Fruit fly (Drosophila melanogaster) whole organism, embryonic: ENCODE measurements around the gene Trf4-2.

Experiments
- Abd-B ChIP-seq: fragments of 200-800 bp; sonication (Bioruptor generic); optimal IDR thresholded peaks from 2 replicates; lab custom pipeline; 2018; ENCODE audit warnings: missing biosample characterization, mild to moderate bottlenecking, missing genetic modification characterization, moderate library complexity
- Atf-2 ChIP-seq: fragments of 200-800 bp; sonication (Bioruptor generic); optimal IDR thresholded peaks from 2 replicates; lab custom pipeline; 2016; ENCODE audit warnings: missing biosample characterization, missing genetic modification characterization
- BEAF-32 ChIP-seq: fragments of 200-800 bp; sonication (Bioruptor generic); optimal IDR thresholded peaks from 3 replicates; lab custom pipeline; 2017; ENCODE audit warnings: missing biosample characterization, missing genetic modification characterization, mild to moderate bottlenecking, moderate library complexity, missing genetic modification reagents
- BtbVII ChIP-seq: fragments of 200-800 bp; sonication (Bioruptor generic); optimal IDR thresholded peaks from 3 replicates; lab custom pipeline; 2017; ENCODE audit warnings: missing biosample characterization, mild to moderate bottlenecking, missing genetic modification characterization
- CG1024 ChIP-seq: fragments of 200-800 bp; sonication (Bioruptor generic); IDR thresholded peaks from 2 replicates; pipeline ENCODE4 v1.3.6; 2022; ENCODE audit warnings: missing biosample characterization, missing genetic modification characterization
- CG10431 ChIP-seq: fragments of 200-800 bp; sonication (Bioruptor generic); optimal IDR thresholded peaks from 3 replicates; lab custom pipeline; 2018; ENCODE audit warnings: missing biosample characterization, mild to moderate bottlenecking, missing genetic modification characterization
- CG11247 ChIP-seq: fragments of 200-800 bp; sonication (Bioruptor generic); IDR thresholded peaks from 2 replicates; pipeline ENCODE4 v1.3.6; 2022; ENCODE audit warnings: missing biosample characterization, missing genetic modification characterization
- CG12155 ChIP-seq: fragments of 200-800 bp; sonication (Bioruptor generic); optimal IDR thresholded peaks from 3 replicates; lab custom pipeline; 2016; ENCODE audit warnings: missing biosample characterization, missing genetic modification characterization
- CG12769 ChIP-seq: fragments of 200-800 bp; sonication (Bioruptor generic); optimal IDR thresholded peaks from 2 replicates; lab custom pipeline; 2019; ENCODE audit warnings: missing biosample characterization, mild to moderate bottlenecking, missing genetic modification characterization, moderate library complexity
- CG14667 ChIP-seq: fragments of 200-800 bp; sonication (Bioruptor generic); IDR thresholded peaks from 2 replicates; pipeline ENCODE4 v1.3.6; 2022; ENCODE audit warnings: missing biosample characterization, missing genetic modification characterization
- CG15601 ChIP-seq: fragments of 200-800 bp; sonication (Bioruptor generic); optimal IDR thresholded peaks from 3 replicates; lab custom pipeline; 2019; ENCODE audit warnings: missing biosample characterization, mild to moderate bottlenecking, missing genetic modification characterization, moderate library complexity
- CG17612 ChIP-seq: fragments of 200-800 bp; sonication (Bioruptor generic); IDR thresholded peaks from 2 replicates; pipeline ENCODE4 v1.3.6; 2022; ENCODE audit warnings: missing biosample characterization, missing genetic modification characterization
- CG3847 ChIP-seq: fragments of 200-800 bp; sonication (Bioruptor generic); IDR thresholded peaks from 2 replicates; pipeline ENCODE4 v1.3.6; 2022; ENCODE audit warnings: missing biosample characterization, missing genetic modification characterization
- CG4854 ChIP-seq: fragments of 200-800 bp; sonication (Bioruptor generic); optimal IDR thresholded peaks from 2 replicates; lab custom pipeline; 2016; ENCODE audit warnings: missing biosample characterization, missing genetic modification characterization, inconsistent platforms
- CG5953 ChIP-seq: fragments of 200-800 bp; sonication (Bioruptor generic); IDR thresholded peaks from 2 replicates; pipeline ENCODE4 v1.3.6; 2022; ENCODE audit warnings: missing biosample characterization, missing genetic modification characterization
- CG7556 ChIP-seq: fragments of 200-800 bp; sonication (Bioruptor generic); optimal IDR thresholded peaks from 2 replicates; lab custom pipeline; 2017; ENCODE audit warnings: missing biosample characterization, mild to moderate bottlenecking, missing genetic modification characterization
- CG8765 ChIP-seq: fragments of 200-800 bp; sonication (Bioruptor generic); IDR thresholded peaks from 2 replicates; pipeline ENCODE4 v1.3.6; 2022; ENCODE audit warnings: missing biosample characterization, missing genetic modification characterization
- CHES-1-like ChIP-seq: fragments of 200-800 bp; sonication (Bioruptor generic); optimal IDR thresholded peaks from 2 replicates; lab custom pipeline; 2016; ENCODE audit warnings: missing biosample characterization, missing genetic modification characterization
- D19A ChIP-seq: fragments of 200-800 bp; optimal IDR thresholded peaks from 3 replicates; lab custom pipeline; 2019; ENCODE audit warnings: missing biosample characterization, mild to moderate bottlenecking, missing genetic modification characterization, moderate library complexity
- D19B ChIP-seq: fragments of 200-800 bp; sonication (Bioruptor generic); optimal IDR thresholded peaks from 2 replicates; lab custom pipeline; 2017; ENCODE audit warnings: missing biosample characterization, mild to moderate bottlenecking, missing genetic modification characterization
- Deaf1 ChIP-seq: fragments of 200-800 bp; optimal IDR thresholded peaks from 3 replicates; lab custom pipeline; 2019; ENCODE audit warnings: missing biosample characterization, mild to moderate bottlenecking, missing genetic modification characterization, moderate library complexity
- Doc2 ChIP-seq: fragments of 200-800 bp; sonication (Bioruptor generic); IDR thresholded peaks from 2 replicates; pipeline ENCODE4 v1.3.6; 2022; ENCODE audit warnings: missing biosample characterization, missing genetic modification characterization
- ERR ChIP-seq: fragments of 200-800 bp; sonication (Bioruptor generic); optimal IDR thresholded peaks from 2 replicates; lab custom pipeline; 2016; ENCODE audit warnings: missing biosample characterization, missing genetic modification characterization
- Fer2 ChIP-seq: fragments of 200-800 bp; sonication (Bioruptor generic); optimal IDR thresholded peaks from 2 replicates; lab custom pipeline; 2018; ENCODE audit warnings: missing biosample characterization, mild to moderate bottlenecking, missing genetic modification characterization, moderate library complexity
- Fer3 ChIP-seq: fragments of 200-800 bp; sonication (Bioruptor generic); optimal IDR thresholded peaks from 2 replicates; lab custom pipeline; 2018; ENCODE audit warnings: missing biosample characterization, mild to moderate bottlenecking, missing genetic modification characterization, moderate library complexity
- HmgD ChIP-seq: fragments of 200-800 bp; sonication (Bioruptor generic); optimal IDR thresholded peaks from 3 replicates; lab custom pipeline; 2016; ENCODE audit warnings: missing biosample characterization, missing genetic modification characterization
- Meics ChIP-seq: fragments of 200-800 bp; sonication (Bioruptor generic); optimal IDR thresholded peaks from 2 replicates; lab custom pipeline; 2017; ENCODE audit warnings: missing biosample characterization, mild to moderate bottlenecking, missing genetic modification characterization
- Nf-YB ChIP-seq: fragments of 200-800 bp; sonication (Bioruptor generic); optimal IDR thresholded peaks from 3 replicates; lab custom pipeline; 2019; ENCODE audit warnings: missing biosample characterization, mild to moderate bottlenecking, missing genetic modification characterization, moderate library complexity
- YL-1 ChIP-seq: fragments of 200-800 bp; sonication (Bioruptor generic); optimal IDR thresholded peaks from 3 replicates; lab custom pipeline; 2017; ENCODE audit warnings: missing biosample characterization, mild to moderate bottlenecking, missing genetic modification characterization
- ara ChIP-seq: fragments of 200-800 bp; sonication (Bioruptor generic); IDR thresholded peaks from 2 replicates; pipeline ENCODE4 v1.3.6; 2022; ENCODE audit warnings: missing biosample characterization, missing genetic modification characterization
- ase ChIP-seq: fragments of 200-800 bp; sonication (Bioruptor generic); IDR thresholded peaks from 3 replicates; pipeline ENCODE4 v1.3.6; 2022; ENCODE audit warnings: missing biosample characterization, missing genetic modification characterization
- az2 ChIP-seq: fragments of 200-800 bp; sonication (Bioruptor generic); optimal IDR thresholded peaks from 3 replicates; lab custom pipeline; 2016; ENCODE audit warnings: missing biosample characterization, missing genetic modification characterization
- chinmo ChIP-seq: fragments of 200-800 bp; sonication (Bioruptor generic); IDR thresholded peaks from 4 replicates; pipeline ENCODE4 v1.3.6; 2022; ENCODE audit warnings: missing biosample characterization, missing genetic modification characterization; ENCODE audit not compliant: partially characterized antibody
- gcm ChIP-seq: fragments of 200-800 bp; sonication (Bioruptor generic); optimal IDR thresholded peaks from 2 replicates; lab custom pipeline; 2019; ENCODE audit warnings: missing biosample characterization, mild to moderate bottlenecking, missing genetic modification characterization, moderate library complexity
- gfzf ChIP-seq: fragments of 200-800 bp; sonication (Bioruptor generic); optimal IDR thresholded peaks from 2 replicates; lab custom pipeline; 2016; ENCODE audit warnings: missing biosample characterization, mild to moderate bottlenecking, missing genetic modification characterization, moderate library complexity
- grau ChIP-seq: fragments of 200-800 bp; optimal IDR thresholded peaks from 3 replicates; lab custom pipeline; 2019; ENCODE audit warnings: missing biosample characterization, mild to moderate bottlenecking, missing genetic modification characterization, moderate library complexity
- gro ChIP-seq: fragments of 200-800 bp; sonication (Bioruptor generic); optimal IDR thresholded peaks from 2 replicates; lab custom pipeline; 2016; ENCODE audit warnings: missing biosample characterization, missing genetic modification characterization
- gsb-n ChIP-seq: fragments of 200-800 bp; sonication (Bioruptor generic); optimal IDR thresholded peaks from 3 replicates; lab custom pipeline; 2018; ENCODE audit warnings: missing biosample characterization, mild to moderate bottlenecking, missing genetic modification characterization
- h ChIP-seq: fragments of >200 bp; optimal IDR thresholded peaks from 2 replicates; lab custom pipeline; 2017
- ind ChIP-seq: fragments of 200-800 bp; sonication (Bioruptor generic); optimal IDR thresholded peaks from 3 replicates; lab custom pipeline; 2016; ENCODE audit warnings: missing biosample characterization, missing genetic modification characterization
- lilli ChIP-seq: fragments of 200-800 bp; sonication (Bioruptor generic); optimal IDR thresholded peaks from 3 replicates; lab custom pipeline; 2016; ENCODE audit warnings: missing biosample characterization, missing genetic modification characterization
- oc ChIP-seq: fragments of 200-800 bp; sonication (Bioruptor generic); optimal IDR thresholded peaks from 2 replicates; lab custom pipeline; 2018; ENCODE audit warnings: missing biosample characterization, mild to moderate bottlenecking, missing genetic modification characterization, moderate library complexity
- pita ChIP-seq: fragments of 200-800 bp; sonication (Bioruptor generic); optimal IDR thresholded peaks from 2 replicates; lab custom pipeline; 2017; ENCODE audit warnings: missing biosample characterization, mild to moderate bottlenecking, missing genetic modification characterization
- pnt ChIP-seq: fragments of 200-800 bp; sonication (Bioruptor generic); optimal IDR thresholded peaks from 3 replicates; lab custom pipeline; 2016; ENCODE audit warnings: missing biosample characterization, missing genetic modification characterization
- sqz ChIP-seq: fragments of 200-800 bp; sonication (Bioruptor generic); optimal IDR thresholded peaks from 3 replicates; lab custom pipeline; 2018; ENCODE audit warnings: missing biosample characterization, mild to moderate bottlenecking, missing genetic modification characterization
- sr ChIP-seq: fragments of 200-800 bp; sonication (Bioruptor generic); IDR thresholded peaks from 3 replicates; pipeline ENCODE4 v1.3.6; 2022; ENCODE audit warnings: missing biosample characterization, missing genetic modification characterization
- stwl ChIP-seq: fragments of 200-800 bp; sonication (Bioruptor generic); optimal IDR thresholded peaks from 3 replicates; lab custom pipeline; 2018; ENCODE audit warnings: missing biosample characterization, mild to moderate bottlenecking, missing genetic modification characterization, moderate library complexity
- wor ChIP-seq: fragments of 200-800 bp; sonication (Bioruptor generic); IDR thresholded peaks from 2 replicates; pipeline ENCODE4 v1.3.6; 2022; ENCODE audit warnings: missing biosample characterization, missing genetic modification characterization
- zen2 ChIP-seq: fragments of 200-800 bp; sonication (Bioruptor generic); IDR thresholded peaks from 3 replicates; pipeline ENCODE4 v1.3.6; 2022; ENCODE audit warnings: missing biosample characterization, missing genetic modification characterization; ENCODE audit not compliant: partially characterized antibody

Trf4-2 gene

DNA sequence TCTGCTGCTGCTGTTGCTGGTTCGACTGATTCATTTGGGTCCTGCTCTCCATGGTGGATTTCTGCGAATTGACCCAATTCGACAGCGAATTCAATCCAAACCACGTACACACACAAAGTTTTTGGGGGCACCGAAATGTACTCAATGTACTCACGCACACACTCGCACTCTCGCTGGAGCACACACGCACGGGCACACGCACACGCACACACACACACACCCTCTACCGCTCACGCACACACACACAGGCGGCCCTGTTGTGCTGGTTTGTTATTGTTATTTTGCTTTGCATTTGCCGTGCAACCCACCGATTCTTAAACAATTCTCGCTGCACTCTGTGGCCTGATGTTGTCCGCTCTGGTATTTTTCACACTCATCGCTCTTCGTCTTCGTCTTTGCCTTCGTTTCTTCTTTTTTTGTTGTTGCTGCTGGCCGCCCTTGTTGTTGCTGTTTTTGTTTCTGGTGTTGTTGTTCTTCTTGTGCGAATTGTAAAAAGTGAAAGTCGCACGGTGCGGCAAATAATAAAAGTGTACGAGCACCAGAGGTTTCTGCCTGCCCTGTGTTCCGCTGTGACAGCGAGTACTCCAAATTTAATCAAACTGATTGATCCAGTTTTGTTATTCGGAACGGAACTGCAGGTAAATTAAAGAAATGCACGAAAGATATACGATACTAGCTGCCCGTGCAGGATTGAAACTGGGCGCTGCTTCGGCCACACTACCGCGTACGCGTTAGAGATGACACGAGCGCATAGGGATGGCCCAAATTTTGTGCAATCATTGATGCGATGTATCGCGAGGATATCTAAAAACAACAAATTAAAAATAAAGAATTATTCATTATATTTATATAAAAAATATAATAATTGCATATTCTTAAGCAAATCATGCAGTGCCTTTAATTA is 48.8 kb upstream of the Trf4-2 start, which contains the start of gene CG3744 (continued):
- TF ChIP-seq grau (tag; lab: Kevin White, UChicago), result peak; percentile 92
- peak; percentile 46 for TF ChIP-seq Doc2 (GFP tag; lab: Robert Waterston, UW)
- no peak for TF ChIP-seq pita (GFP tag; lab: Kevin White, UChicago)
- TF ChIP-seq CG15601, result peak; percentile 80
- TF ChIP-seq CG11247 (GFP tag; lab: Robert Waterston, UW), result peak; percentile 96
- TF ChIP-seq BEAF-32 (GFP tag; lab: Kevin White, UChicago), result peak; percentile 92
- TF ChIP-seq CG8765 (GFP tag; lab: Robert Waterston, UW), result peak; percentile 92
- no peak for TF ChIP-seq CG4854 (GFP tag; lab: Kevin White, UChicago)
- no peak for TF ChIP-seq CG12769
- no peak for TF ChIP-seq sqz (GFP tag; lab: Kevin White, UChicago)
- TF ChIP-seq CG17612 (GFP tag; lab: Robert Waterston, UW), result peak; percentile 87
- TF ChIP-seq CG1024 (GFP tag; lab: Robert Waterston, UW), result peak; percentile 85
- peak; percentile 96 for TF ChIP-seq CG3847 (GFP tag; lab: Robert Waterston, UW)
- peak; percentile 29 for TF ChIP-seq stwl (tag; lab: Kevin White, UChicago)
- TF ChIP-seq CG7556 (GFP tag; lab: Kevin White, UChicago), result peak; percentile 86
- peak; percentile 65 for TF ChIP-seq Deaf1 (tag; lab: Kevin White, UChicago)
- peak; percentile 80 for TF ChIP-seq D19A (tag; lab: Kevin White, UChicago)
- TF ChIP-seq CG12155 (GFP tag; lab: Kevin White, UChicago), result peak; percentile 87
- peak; percentile 91 for TF ChIP-seq Fer2 (tag; lab: Kevin White, UChicago)
- peak; percentile 92 for TF ChIP-seq ara (GFP tag; lab: Robert Waterston, UW)
- peak; percentile 78 for TF ChIP-seq gsb-n (tag; lab: Kevin White, UChicago)
- peak; percentile 93 for TF ChIP-seq zen2
- peak; percentile 92 for TF ChIP-seq CG14667 (GFP tag; lab: Robert Waterston, UW)
- TF ChIP-seq HmgD, result peak; percentile 18
- TF ChIP-seq CG5953 (GFP tag; lab: Robert Waterston, UW), result peak; percentile 88
- TF ChIP-seq chinmo, result peak; percentile 94
- peak; percentile 48 for TF ChIP-seq CG10431 (GFP tag; lab: Kevin White, UChicago)
- TF ChIP-seq wor, result peak; percentile 82
- TF ChIP-seq ind, result peak; percentile 93
- peak; percentile 95 for TF ChIP-seq ase (GFP tag; lab: Robert Waterston, UW)
- TF ChIP-seq ERR (GFP tag; lab: Kevin White, UChicago), result peak; percentile 61
- TF ChIP-seq YL-1 (GFP tag; lab: Kevin White, UChicago), result peak; percentile 50
- TF ChIP-seq Nf-YB (GFP tag; lab: Kevin White, UChicago), result peak; percentile 74
- peak; percentile 57 for TF ChIP-seq gro (GFP tag; lab: Kevin White, UChicago)
- TF ChIP-seq Fer3 (tag; lab: Kevin White, UChicago), result peak; percentile 92
- TF ChIP-seq lilli (GFP tag; lab: Kevin White, UChicago), result peak; percentile 88
- no peak for TF ChIP-seq h (lab: Kevin White, UChicago)
- peak; percentile 93 for TF ChIP-seq Meics (GFP tag; lab: Kevin White, UChicago)
- TF ChIP-seq Atf-2 (GFP tag; lab: Kevin White, UChicago), result peak; percentile 42
- peak; percentile 77 for TF ChIP-seq BtbVII (GFP tag; lab: Kevin White, UChicago)
- peak; percentile 90 for TF ChIP-seq az2 (GFP tag; lab: Kevin White, UChicago)
- TF ChIP-seq D19B (GFP tag; lab: Kevin White, UChicago), result peak; percentile 74
- TF ChIP-seq pnt, result peak; percentile 82
- peak; percentile 85 for TF ChIP-seq Abd-B (GFP tag; lab: Kevin White, UChicago)
- peak; percentile 68 for TF ChIP-seq sr
- peak; percentile 79 for TF ChIP-seq gfzf
- TF ChIP-seq oc (tag; lab: Kevin White, UChicago), result peak; percentile 78
- TF ChIP-seq CHES-1-like (GFP tag; lab: Kevin White, UChicago), result peak; percentile 53
- TF ChIP-seq gcm (GFP tag; lab: Kevin White, UChicago), result peak; percentile 76
